Fruit fly (Drosophila melanogaster): ENCODE data around the gene CG14082.

- TF ChIP-seq h (optimal IDR thresholded peaks at IDR 0.05) (no peak), ttk (optimal IDR thresholded peaks at IDR 0.05) (no peak), insv (optimal IDR thresholded peaks at IDR 0.05) (no peak), Myc (optimal IDR thresholded peaks at IDR 0.05) (no peak), psq (optimal IDR thresholded peaks at IDR 0.05) (no peak), Sin3A (optimal IDR thresholded peaks at IDR 0.05) (no peak)
These were observed 13.3 kb upstream of the CG14082 start for dm6 chr3L:19151938-19152517.

Data from Kc167 (cell line).